Fruit fly (Drosophila melanogaster) whole organism, embryonic: ENCODE measurements around the gene p24-1.
A peak's percentile ranks its signal among the peaks of the same experiment; 100 is the strongest.

ENCODE experiments used
- Aef1 ChIP-seq: fragments of 200-800 bp; sonication (Bioruptor generic); IDR thresholded peaks from 3 replicates; pipeline ENCODE4 v1.3.6; 2022; ENCODE audit warnings: missing biosample characterization, missing genetic modification characterization
- BEAF-32 ChIP-seq: fragments of 200-800 bp; sonication (Bioruptor generic); optimal IDR thresholded peaks from 3 replicates; lab custom pipeline; 2017; ENCODE audit warnings: missing biosample characterization, missing genetic modification characterization, mild to moderate bottlenecking, moderate library complexity, missing genetic modification reagents
- BtbVII ChIP-seq: fragments of 200-800 bp; sonication (Bioruptor generic); optimal IDR thresholded peaks from 3 replicates; lab custom pipeline; 2017; ENCODE audit warnings: missing biosample characterization, mild to moderate bottlenecking, missing genetic modification characterization
- CG11723 ChIP-seq: fragments of 200-800 bp; sonication (Bioruptor generic); optimal IDR thresholded peaks from 2 replicates; lab custom pipeline; 2017; ENCODE audit warnings: missing biosample characterization, mild to moderate bottlenecking, missing genetic modification characterization
- CG12155 ChIP-seq: fragments of 200-800 bp; sonication (Bioruptor generic); optimal IDR thresholded peaks from 3 replicates; lab custom pipeline; 2016; ENCODE audit warnings: missing biosample characterization, missing genetic modification characterization
- CG13287 ChIP-seq: fragments of 200-800 bp; sonication (Bioruptor generic); IDR thresholded peaks from 2 replicates; pipeline ENCODE4 v1.3.6; 2022; ENCODE audit warnings: missing biosample characterization, missing genetic modification characterization; ENCODE audit not compliant: partially characterized antibody
- CG14014 ChIP-seq: fragments of 200-800 bp; sonication (Bioruptor generic); IDR thresholded peaks from 2 replicates; pipeline ENCODE4 v1.3.6; 2022; ENCODE audit warnings: missing biosample characterization, missing genetic modification characterization
- CG1832 ChIP-seq: fragments of 200-800 bp; sonication (Bioruptor generic); optimal IDR thresholded peaks from 2 replicates; lab custom pipeline; 2017; ENCODE audit warnings: missing biosample characterization, mild to moderate bottlenecking, missing genetic modification characterization, inconsistent platforms
- CG2199 ChIP-seq: fragments of 200-800 bp; sonication (Bioruptor generic); IDR thresholded peaks from 3 replicates; pipeline ENCODE4 v1.3.6; 2022; ENCODE audit warnings: missing biosample characterization, missing genetic modification characterization
- CG2678 ChIP-seq: fragments of 200-800 bp; sonication (Bioruptor generic); optimal IDR thresholded peaks from 3 replicates; lab custom pipeline; 2019; ENCODE audit warnings: missing biosample characterization, mild to moderate bottlenecking, missing genetic modification characterization, moderate library complexity
- CG30403 ChIP-seq: fragments of 200-800 bp; sonication (Bioruptor generic); optimal IDR thresholded peaks from 3 replicates; lab custom pipeline; 2016; ENCODE audit warnings: missing biosample characterization, missing genetic modification characterization
- CG3163 ChIP-seq: fragments of 200-800 bp; sonication (Bioruptor generic); optimal IDR thresholded peaks from 3 replicates; lab custom pipeline; 2016; ENCODE audit warnings: missing biosample characterization, missing genetic modification characterization
- CG33213 ChIP-seq: fragments of 200-800 bp; sonication (Bioruptor generic); optimal IDR thresholded peaks from 3 replicates; lab custom pipeline; 2016; ENCODE audit warnings: missing biosample characterization, missing genetic modification characterization
- CG34422 ChIP-seq: fragments of 200-800 bp; sonication (Bioruptor generic); IDR thresholded peaks from 3 replicates; pipeline ENCODE4 v1.3.6; 2022; ENCODE audit warnings: missing biosample characterization, missing genetic modification characterization
- CG42726 ChIP-seq: fragments of 200-800 bp; sonication (Bioruptor generic); IDR thresholded peaks from 2 replicates; pipeline ENCODE4 v1.3.6; 2022; ENCODE audit warnings: missing biosample characterization, missing genetic modification characterization; ENCODE audit not compliant: partially characterized antibody
- CG6254 ChIP-seq: fragments of 200-800 bp; sonication (Bioruptor generic); optimal IDR thresholded peaks from 3 replicates; lab custom pipeline; 2017; ENCODE audit warnings: mild to moderate bottlenecking, missing biosample characterization, missing genetic modification reagents, missing genetic modification characterization
- CG6791 ChIP-seq: fragments of 200-800 bp; sonication (Bioruptor generic); IDR thresholded peaks from 3 replicates; pipeline ENCODE4 v1.3.6; 2022; ENCODE audit warnings: missing biosample characterization, missing genetic modification characterization; ENCODE audit not compliant: partially characterized antibody
- CG7271 ChIP-seq: fragments of 200-800 bp; sonication (Bioruptor generic); optimal IDR thresholded peaks from 2 replicates; lab custom pipeline; 2018; ENCODE audit warnings: missing biosample characterization, mild to moderate bottlenecking, missing genetic modification characterization, moderate library complexity
- CG8089 ChIP-seq: fragments of 200-800 bp; sonication (Bioruptor generic); optimal IDR thresholded peaks from 3 replicates; lab custom pipeline; 2016; ENCODE audit warnings: missing biosample characterization, missing genetic modification characterization
- CG8359 ChIP-seq: fragments of 200-800 bp; sonication (Bioruptor generic); optimal IDR thresholded peaks from 2 replicates; lab custom pipeline; 2017; ENCODE audit warnings: missing biosample characterization, mild to moderate bottlenecking, missing genetic modification characterization, borderline replicate concordance
- CG8388 ChIP-seq: fragments of 200-800 bp; sonication (Bioruptor generic); optimal IDR thresholded peaks from 2 replicates; lab custom pipeline; 2019; ENCODE audit warnings: missing biosample characterization, mild to moderate bottlenecking, missing genetic modification characterization, moderate library complexity
- CG8944 ChIP-seq: fragments of 200-800 bp; sonication (Bioruptor generic); optimal IDR thresholded peaks from 3 replicates; lab custom pipeline; 2016; ENCODE audit warnings: missing biosample characterization, missing genetic modification characterization
- CG9932 ChIP-seq: fragments of 200-800 bp; sonication (Bioruptor generic); IDR thresholded peaks from 2 replicates; pipeline ENCODE4 v1.3.6; 2022; ENCODE audit warnings: missing biosample characterization, missing genetic modification characterization
- CHES-1-like ChIP-seq: fragments of 200-800 bp; sonication (Bioruptor generic); optimal IDR thresholded peaks from 2 replicates; lab custom pipeline; 2016; ENCODE audit warnings: missing biosample characterization, missing genetic modification characterization
- Gug ChIP-seq: fragments of 200-800 bp; sonication (Bioruptor generic); IDR thresholded peaks from 4 replicates; pipeline ENCODE4 v1.3.6; 2022; ENCODE audit warnings: missing biosample characterization, missing genetic modification characterization
- H2.0 ChIP-seq: fragments of 200-800 bp; sonication (Bioruptor generic); IDR thresholded peaks from 2 replicates; pipeline ENCODE4 v1.3.6; 2022; ENCODE audit warnings: missing biosample characterization, missing genetic modification characterization
- Hsf ChIP-seq: fragments of 200-800 bp; sonication (Bioruptor generic); optimal IDR thresholded peaks from 3 replicates; lab custom pipeline; 2016; ENCODE audit warnings: missing biosample characterization, missing genetic modification characterization
- Lim3 ChIP-seq: fragments of 200-800 bp; sonication (Bioruptor generic); IDR thresholded peaks from 2 replicates; pipeline ENCODE4 v1.3.6; 2022; ENCODE audit warnings: missing biosample characterization, missing genetic modification characterization
- Mes4 ChIP-seq: fragments of 200-800 bp; sonication (Bioruptor generic); optimal IDR thresholded peaks from 2 replicates; lab custom pipeline; 2016; ENCODE audit warnings: missing biosample characterization, missing genetic modification characterization
- Sry-β ChIP-seq: fragments of 200-800 bp; sonication (Bioruptor generic); optimal IDR thresholded peaks from 2 replicates; lab custom pipeline; 2018; ENCODE audit warnings: missing biosample characterization, mild to moderate bottlenecking, missing genetic modification characterization, moderate library complexity
- abd-A ChIP-seq: fragments of 200-800 bp; sonication (Bioruptor generic); optimal IDR thresholded peaks from 3 replicates; lab custom pipeline; 2019; ENCODE audit warnings: missing biosample characterization, mild to moderate bottlenecking, missing genetic modification characterization, moderate library complexity
- bigmax ChIP-seq: fragments of 200-800 bp; sonication (Bioruptor generic); optimal IDR thresholded peaks from 2 replicates; lab custom pipeline; 2018; ENCODE audit warnings: missing biosample characterization, mild to moderate bottlenecking, missing genetic modification characterization
- btn ChIP-seq: fragments of 200-800 bp; sonication (Bioruptor generic); optimal IDR thresholded peaks from 2 replicates; lab custom pipeline; 2016; ENCODE audit warnings: missing biosample characterization, missing genetic modification characterization
- croc ChIP-seq: fragments of 200-800 bp; sonication (Bioruptor generic); conservative IDR thresholded peaks from 3 replicates; pipeline ENCODE4 v1.3.6; 2022; ENCODE audit warnings: missing biosample characterization, missing genetic modification characterization
- crp ChIP-seq, 2 experiments: fragments of 200-800 bp; sonication (Bioruptor generic); optimal IDR thresholded peaks; 2 replicates in 1 of 2; 3 replicates in 1 of 2; lab custom pipeline; 2017; ENCODE audit warnings: missing biosample characterization in 2 of 2, missing genetic modification characterization in 2 of 2, mild to moderate bottlenecking in 1 of 2, moderate library complexity in 1 of 2
- fd3F ChIP-seq: fragments of 200-800 bp; sonication (Bioruptor generic); optimal IDR thresholded peaks from 2 replicates; lab custom pipeline; 2018; ENCODE audit warnings: missing biosample characterization, mild to moderate bottlenecking, missing genetic modification characterization, moderate library complexity
- gcm ChIP-seq: fragments of 200-800 bp; sonication (Bioruptor generic); optimal IDR thresholded peaks from 2 replicates; lab custom pipeline; 2019; ENCODE audit warnings: missing biosample characterization, mild to moderate bottlenecking, missing genetic modification characterization, moderate library complexity
- ken ChIP-seq: fragments of 200-800 bp; sonication (Bioruptor generic); IDR thresholded peaks from 3 replicates; pipeline ENCODE4 v1.3.6; 2022; ENCODE audit warnings: missing biosample characterization, missing genetic modification characterization
- lab ChIP-seq: fragments of 200-800 bp; sonication (Bioruptor generic); optimal IDR thresholded peaks from 3 replicates; lab custom pipeline; 2017; ENCODE audit warnings: missing biosample characterization, missing genetic modification characterization, mild to moderate bottlenecking, moderate library complexity, missing genetic modification reagents
- nom ChIP-seq: fragments of 200-800 bp; sonication (Bioruptor generic); optimal IDR thresholded peaks from 2 replicates; lab custom pipeline; 2017; ENCODE audit warnings: missing biosample characterization, missing genetic modification characterization, mild to moderate bottlenecking, moderate library complexity, missing genetic modification reagents
- p53 ChIP-seq: fragments of 200-800 bp; sonication (Bioruptor generic); optimal IDR thresholded peaks from 2 replicates; lab custom pipeline; 2016; ENCODE audit warnings: missing biosample characterization, missing genetic modification characterization
- pita ChIP-seq: fragments of 200-800 bp; sonication (Bioruptor generic); optimal IDR thresholded peaks from 2 replicates; lab custom pipeline; 2017; ENCODE audit warnings: missing biosample characterization, mild to moderate bottlenecking, missing genetic modification characterization
- psq ChIP-seq: fragments of 200-800 bp; sonication (Bioruptor generic); optimal IDR thresholded peaks from 2 replicates; lab custom pipeline; 2017; ENCODE audit warnings: missing biosample characterization, missing genetic modification characterization
- ranshi ChIP-seq: fragments of 200-800 bp; sonication (Bioruptor generic); IDR thresholded peaks from 2 replicates; pipeline ENCODE4 v1.3.6; 2022; ENCODE audit warnings: missing biosample characterization, missing genetic modification characterization
- sc ChIP-seq, 3 experiments: fragments of >200 bp in 2 of 3; fragments of 200-800 bp in 1 of 3; sonication (Bioruptor generic) in 1 of 3; optimal IDR thresholded peaks; 2 replicates in 2 of 3; 3 replicates in 1 of 3; lab custom pipeline; 2017; ENCODE audit warnings: mild to moderate bottlenecking in 1 of 3, missing biosample characterization in 1 of 3, missing genetic modification characterization in 1 of 3, missing genetic modification reagents in 1 of 3
- slou ChIP-seq: fragments of 200-800 bp; sonication (Bioruptor generic); optimal IDR thresholded peaks from 3 replicates; lab custom pipeline; 2016; ENCODE audit warnings: missing biosample characterization, missing genetic modification characterization
- stwl ChIP-seq: fragments of 200-800 bp; sonication (Bioruptor generic); optimal IDR thresholded peaks from 3 replicates; lab custom pipeline; 2018; ENCODE audit warnings: missing biosample characterization, mild to moderate bottlenecking, missing genetic modification characterization, moderate library complexity
- tin ChIP-seq: fragments of 200-800 bp; sonication (Bioruptor generic); optimal IDR thresholded peaks from 3 replicates; lab custom pipeline; 2016; ENCODE audit warnings: missing biosample characterization, missing genetic modification characterization

p24-1 gene

dm6 chrX:11818047-11818766 lies 34.1 kb downstream of the p24-1 start (continued):
- no peak for TF ChIP-seq bigmax (GFP tag; lab: Kevin White, UChicago)
- peak; percentile 86 for TF ChIP-seq fd3F (GFP tag; lab: Kevin White, UChicago)
- TF ChIP-seq CG3163 (GFP tag; lab: Kevin White, UChicago), result peak; percentile 89
- TF ChIP-seq CG6254 (GFP tag; lab: Kevin White, UChicago), result peak; percentile 92
- TF ChIP-seq CG7271, result peak; percentile 76
- TF ChIP-seq BEAF-32 (GFP tag; lab: Kevin White, UChicago), result peak; percentile 1
- peak; percentile 84 for TF ChIP-seq CG9932
- peak; percentile 93 for TF ChIP-seq H2.0 (GFP tag; lab: Robert Waterston, UW)
- peak; percentile 90 for TF ChIP-seq btn (GFP tag; lab: Kevin White, UChicago)
- peak; percentile 94 for TF ChIP-seq CG34422 (GFP tag; lab: Robert Waterston, UW)
- TF ChIP-seq stwl (tag; lab: Kevin White, UChicago), result peak; percentile 42
- TF ChIP-seq CG1832 (GFP tag; lab: Kevin White, UChicago), result no peak
- TF ChIP-seq BtbVII (GFP tag; lab: Kevin White, UChicago), result peak; percentile 92
- TF ChIP-seq CG6791 (GFP tag; lab: Robert Waterston, UW), result peak; percentile 42; the same call in 1 of the 3 replicates
- TF ChIP-seq CG30403 (GFP tag; lab: Kevin White, UChicago), result peak; percentile 94
- peak; percentile 26 for TF ChIP-seq Sry-β
- peak; percentile 92 for TF ChIP-seq CG33213
- peak; percentile 79 for TF ChIP-seq psq
- TF ChIP-seq tin (GFP tag; lab: Kevin White, UChicago), result peak; percentile 91
- TF ChIP-seq Mes4 (GFP tag; lab: Kevin White, UChicago), result peak; percentile 95
- TF ChIP-seq CG8944 (GFP tag; lab: Kevin White, UChicago), result peak; percentile 94
- TF ChIP-seq CG8359 (GFP tag; lab: Kevin White, UChicago), result peak; percentile 78
- TF ChIP-seq Aef1, result peak; percentile 92
- peak; percentile 87 for TF ChIP-seq croc (GFP tag; lab: Robert Waterston, UW)
- peak; percentile 76 for TF ChIP-seq p53 (GFP tag; lab: Kevin White, UChicago)
- peak; percentile 92 for TF ChIP-seq CG12155 (GFP tag; lab: Kevin White, UChicago)
- peak; percentile 96 for TF ChIP-seq gcm (GFP tag; lab: Kevin White, UChicago)
- TF ChIP-seq sc (optimal IDR thresholded peaks at IDR 0.05; lab: Kevin White, UChicago), result no peak
- TF ChIP-seq sc (GFP tag; optimal IDR thresholded peaks at IDR 0.05; lab: Kevin White, UChicago), result peak; percentile 92
- TF ChIP-seq CG2678 (tag; lab: Kevin White, UChicago), result peak; percentile 95
- TF ChIP-seq nom (GFP tag; lab: Kevin White, UChicago), result peak; percentile 66
- TF ChIP-seq ranshi (GFP tag; lab: Robert Waterston, UW), result peak; percentile 93
- TF ChIP-seq CG13287 (GFP tag; lab: Robert Waterston, UW), result peak; percentile 59
- TF ChIP-seq Hsf (GFP tag; lab: Kevin White, UChicago), result peak; percentile 95
- TF ChIP-seq Gug (GFP tag; lab: Robert Waterston, UW), result peak; percentile 89
- peak; percentile 83 for TF ChIP-seq abd-A (tag; lab: Kevin White, UChicago)
- peak; percentile 85 for TF ChIP-seq CG2199 (GFP tag; lab: Robert Waterston, UW)
- TF ChIP-seq slou (GFP tag; lab: Kevin White, UChicago), result peak; percentile 83
- no peak for TF ChIP-seq CG42726 (GFP tag; lab: Robert Waterston, UW)
- no peak for TF ChIP-seq pita (GFP tag; lab: Kevin White, UChicago)
- TF ChIP-seq CG8388 (GFP tag; lab: Kevin White, UChicago), result peak; percentile 98
- peak; percentile 96 for TF ChIP-seq lab (GFP tag; lab: Kevin White, UChicago)
- TF ChIP-seq crp (GFP tag; optimal IDR thresholded peaks at IDR 0.05; lab: Kevin White, UChicago), result peak in 1 of 2 experiments; percentile 63
- TF ChIP-seq ken (GFP tag; lab: Robert Waterston, UW), result peak; percentile 95
- peak; percentile 90 for TF ChIP-seq CG11723 (GFP tag; lab: Kevin White, UChicago)
- TF ChIP-seq CG14014 (GFP tag; lab: Robert Waterston, UW), result peak; percentile 93
- TF ChIP-seq CG8089 (GFP tag; lab: Kevin White, UChicago), result peak; percentile 95
- TF ChIP-seq CHES-1-like (GFP tag; lab: Kevin White, UChicago), result peak; percentile 96
- TF ChIP-seq Lim3 (GFP tag; lab: Robert Waterston, UW), result peak; percentile 73; the same call in 1 of the 2 replicates
